Fruit fly (Drosophila melanogaster) whole organism, embryonic: ENCODE results near the gene GstD8.

Source experiments
- Abd-B ChIP-seq: fragments of 200-800 bp; sonication (Bioruptor generic); optimal IDR thresholded peaks from 2 replicates; lab custom pipeline; 2018; ENCODE audit warnings: missing biosample characterization, mild to moderate bottlenecking, missing genetic modification characterization, moderate library complexity
- Atf3 ChIP-seq: fragments of 200-800 bp; sonication (Bioruptor generic); optimal IDR thresholded peaks from 3 replicates; lab custom pipeline; 2016; ENCODE audit warnings: missing biosample characterization, missing genetic modification characterization
- BtbVII ChIP-seq: fragments of 200-800 bp; sonication (Bioruptor generic); optimal IDR thresholded peaks from 3 replicates; lab custom pipeline; 2017; ENCODE audit warnings: missing biosample characterization, mild to moderate bottlenecking, missing genetic modification characterization
- CG10543 ChIP-seq: fragments of 200-800 bp; sonication (Bioruptor generic); optimal IDR thresholded peaks from 3 replicates; lab custom pipeline; 2017; ENCODE audit warnings: missing biosample characterization, mild to moderate bottlenecking, missing genetic modification characterization, moderate library complexity
- CG10654 ChIP-seq: fragments of 200-800 bp; sonication (Bioruptor generic); optimal IDR thresholded peaks from 2 replicates; lab custom pipeline; 2016; ENCODE audit warnings: missing biosample characterization, missing genetic modification characterization
- CG11456 ChIP-seq: fragments of 200-800 bp; sonication (Bioruptor generic); IDR thresholded peaks from 3 replicates; pipeline ENCODE4 v1.3.6; 2022; ENCODE audit warnings: missing biosample characterization, missing genetic modification characterization
- CG1233 ChIP-seq: fragments of 200-800 bp; sonication (Bioruptor generic); optimal IDR thresholded peaks from 4 replicates; lab custom pipeline; 2018; ENCODE audit warnings: missing biosample characterization, mild to moderate bottlenecking, missing genetic modification characterization
- CG15073 ChIP-seq: fragments of 200-800 bp; sonication (Bioruptor generic); optimal IDR thresholded peaks from 2 replicates; lab custom pipeline; 2016; ENCODE audit warnings: missing biosample characterization, missing genetic modification characterization
- CG17328 ChIP-seq: fragments of 200-800 bp; sonication (Bioruptor generic); IDR thresholded peaks from 2 replicates; pipeline ENCODE4 v1.3.6; 2022; ENCODE audit warnings: missing biosample characterization, missing genetic modification characterization
- CG18764 ChIP-seq: fragments of 200-800 bp; sonication (Bioruptor generic); optimal IDR thresholded peaks from 3 replicates; lab custom pipeline; 2016; ENCODE audit warnings: missing biosample characterization, missing genetic modification characterization
- CG30403 ChIP-seq: fragments of 200-800 bp; sonication (Bioruptor generic); optimal IDR thresholded peaks from 3 replicates; lab custom pipeline; 2016; ENCODE audit warnings: missing biosample characterization, missing genetic modification characterization
- CG4328 ChIP-seq: fragments of 200-800 bp; sonication (Bioruptor generic); optimal IDR thresholded peaks from 3 replicates; lab custom pipeline; 2017; ENCODE audit warnings: missing biosample characterization, missing genetic modification reagents, missing genetic modification characterization
- CG4424 ChIP-seq: fragments of 200-800 bp; sonication (Bioruptor generic); optimal IDR thresholded peaks from 3 replicates; lab custom pipeline; 2016; ENCODE audit warnings: missing biosample characterization, missing genetic modification characterization
- CG4820 ChIP-seq: fragments of 200-800 bp; sonication (Bioruptor generic); optimal IDR thresholded peaks from 3 replicates; lab custom pipeline; 2016; ENCODE audit warnings: missing biosample characterization, missing genetic modification characterization
- CG6175 ChIP-seq: fragments of 200-800 bp; sonication (Bioruptor generic); IDR thresholded peaks from 3 replicates; pipeline ENCODE4 v1.3.6; 2022; ENCODE audit warnings: missing biosample characterization, missing genetic modification characterization
- CG6689 ChIP-seq: fragments of 200-800 bp; sonication (Bioruptor generic); IDR thresholded peaks from 2 replicates; pipeline ENCODE4 v1.3.6; 2022; ENCODE audit warnings: missing biosample characterization, missing genetic modification characterization
- CoRest ChIP-seq: fragments of 200-800 bp; sonication (Bioruptor generic); optimal IDR thresholded peaks from 3 replicates; lab custom pipeline; 2018; ENCODE audit warnings: missing biosample characterization, mild to moderate bottlenecking, missing genetic modification characterization, moderate library complexity
- Dbx ChIP-seq: fragments of 200-800 bp; sonication (Bioruptor generic); IDR thresholded peaks from 3 replicates; pipeline ENCODE4 v1.3.6; 2022; ENCODE audit warnings: missing biosample characterization, missing genetic modification characterization
- Elba2 ChIP-seq: fragments of 200-800 bp; sonication (Bioruptor generic); optimal IDR thresholded peaks from 3 replicates; lab custom pipeline; 2016; ENCODE audit warnings: missing biosample characterization, missing genetic modification characterization
- Mrtf ChIP-seq: fragments of 200-800 bp; sonication (Bioruptor generic); IDR thresholded peaks from 3 replicates; pipeline ENCODE4 v1.3.6; 2022; ENCODE audit warnings: missing biosample characterization, missing genetic modification characterization
- Nf-YB ChIP-seq: fragments of 200-800 bp; sonication (Bioruptor generic); optimal IDR thresholded peaks from 3 replicates; lab custom pipeline; 2019; ENCODE audit warnings: missing biosample characterization, mild to moderate bottlenecking, missing genetic modification characterization, moderate library complexity
- Ptx1 ChIP-seq: fragments of 200-800 bp; sonication (Bioruptor generic); IDR thresholded peaks from 2 replicates; pipeline ENCODE4 v1.3.6; 2022; ENCODE audit warnings: missing biosample characterization, missing genetic modification characterization
- Sin3A ChIP-seq: fragments of >200 bp; optimal IDR thresholded peaks from 2 replicates; lab custom pipeline; 2018
- aop ChIP-seq: fragments of 200-800 bp; sonication (Bioruptor generic); IDR thresholded peaks from 2 replicates; pipeline ENCODE4 v1.3.6; 2022; ENCODE audit warnings: missing biosample characterization, missing genetic modification characterization
- bbx ChIP-seq: fragments of 200-800 bp; sonication (Bioruptor generic); IDR thresholded peaks from 2 replicates; pipeline ENCODE4 v1.3.6; 2022; ENCODE audit warnings: missing biosample characterization, missing genetic modification characterization; ENCODE audit not compliant: partially characterized antibody
- bcd ChIP-seq: fragments of 200-800 bp; sonication (Bioruptor generic); optimal IDR thresholded peaks from 2 replicates; lab custom pipeline; 2017; ENCODE audit warnings: missing biosample characterization, mild to moderate bottlenecking, missing genetic modification characterization
- chif ChIP-seq, 2 experiments: fragments of 200-800 bp; sonication (Bioruptor generic); optimal IDR thresholded peaks; 3 replicates each; lab custom pipeline; 2016; ENCODE audit warnings: missing biosample characterization in 2 of 2, missing genetic modification characterization in 2 of 2
- chinmo ChIP-seq: fragments of 200-800 bp; sonication (Bioruptor generic); IDR thresholded peaks from 4 replicates; pipeline ENCODE4 v1.3.6; 2022; ENCODE audit warnings: missing biosample characterization, missing genetic modification characterization; ENCODE audit not compliant: partially characterized antibody
- dmrt99B ChIP-seq: fragments of 200-800 bp; sonication (Bioruptor generic); optimal IDR thresholded peaks from 2 replicates; lab custom pipeline; 2018; ENCODE audit warnings: missing biosample characterization, mild to moderate bottlenecking, missing genetic modification characterization, moderate library complexity
- exex ChIP-seq: fragments of 200-800 bp; sonication (Bioruptor generic); optimal IDR thresholded peaks from 4 replicates; lab custom pipeline; 2018; ENCODE audit warnings: missing biosample characterization, mild to moderate bottlenecking, missing genetic modification characterization, moderate library complexity
- fd102C ChIP-seq: fragments of 200-800 bp; sonication (Bioruptor generic); optimal IDR thresholded peaks from 2 replicates; lab custom pipeline; 2018; ENCODE audit warnings: missing biosample characterization, mild to moderate bottlenecking, missing genetic modification characterization, moderate library complexity
- fu2 ChIP-seq: fragments of 200-800 bp; sonication (Bioruptor generic); optimal IDR thresholded peaks from 2 replicates; lab custom pipeline; 2016; ENCODE audit warnings: missing biosample characterization, missing genetic modification characterization
- gcm2 ChIP-seq: fragments of 200-800 bp; sonication (Bioruptor generic); optimal IDR thresholded peaks from 2 replicates; lab custom pipeline; 2016; ENCODE audit warnings: missing biosample characterization, missing genetic modification characterization
- h ChIP-seq: fragments of >200 bp; optimal IDR thresholded peaks from 2 replicates; lab custom pipeline; 2017
- ind ChIP-seq: fragments of 200-800 bp; sonication (Bioruptor generic); optimal IDR thresholded peaks from 3 replicates; lab custom pipeline; 2016; ENCODE audit warnings: missing biosample characterization, missing genetic modification characterization
- jumu ChIP-seq: fragments of 200-800 bp; sonication (Bioruptor generic); optimal IDR thresholded peaks from 3 replicates; lab custom pipeline; 2016; ENCODE audit warnings: missing biosample characterization, missing genetic modification characterization
- lbe ChIP-seq: fragments of 200-800 bp; sonication (Bioruptor generic); optimal IDR thresholded peaks from 2 replicates; lab custom pipeline; 2016; ENCODE audit warnings: missing biosample characterization, mild to moderate bottlenecking, missing genetic modification characterization
- nerfin-1 ChIP-seq: fragments of 200-800 bp; sonication (Bioruptor generic); optimal IDR thresholded peaks from 3 replicates; lab custom pipeline; 2019; ENCODE audit warnings: missing biosample characterization, mild to moderate bottlenecking, missing genetic modification characterization, moderate library complexity
- nerfin-2 ChIP-seq: fragments of 200-800 bp; sonication (Bioruptor generic); IDR thresholded peaks from 2 replicates; pipeline ENCODE4 v1.3.6; 2022; ENCODE audit warnings: missing biosample characterization, missing genetic modification characterization; ENCODE audit not compliant: partially characterized antibody
- nmo ChIP-seq: fragments of 200-800 bp; sonication (Bioruptor generic); optimal IDR thresholded peaks from 2 replicates; lab custom pipeline; 2018; ENCODE audit warnings: missing biosample characterization, mild to moderate bottlenecking, missing genetic modification characterization, moderate library complexity
- odd ChIP-seq: fragments of 200-800 bp; sonication (Bioruptor generic); optimal IDR thresholded peaks from 2 replicates; lab custom pipeline; 2017; ENCODE audit warnings: missing biosample characterization, mild to moderate bottlenecking, missing genetic modification characterization
- p53 ChIP-seq: fragments of 200-800 bp; sonication (Bioruptor generic); optimal IDR thresholded peaks from 2 replicates; lab custom pipeline; 2016; ENCODE audit warnings: missing biosample characterization, missing genetic modification characterization
- pho ChIP-seq: fragments of 200-800 bp; sonication (Bioruptor generic); optimal IDR thresholded peaks from 2 replicates; lab custom pipeline; 2016; ENCODE audit warnings: missing biosample characterization, missing genetic modification characterization
- prd ChIP-seq, 3 experiments: fragments of >200 bp in 2 of 3; fragments of 200-800 bp in 1 of 3; sonication (Bioruptor generic) in 1 of 3; optimal IDR thresholded peaks in 2 of 3; IDR thresholded peaks in 1 of 3; 2 replicates in 2 of 3; 3 replicates in 1 of 3; pipeline versions ENCODE4 v1.3.6 to Lab custom; 2017 to 2022; ENCODE audit warnings: missing biosample characterization in 1 of 3, missing genetic modification characterization in 1 of 3
- psq ChIP-seq: fragments of 200-800 bp; sonication (Bioruptor generic); optimal IDR thresholded peaks from 2 replicates; lab custom pipeline; 2017; ENCODE audit warnings: missing biosample characterization, missing genetic modification characterization
- tin ChIP-seq: fragments of 200-800 bp; sonication (Bioruptor generic); optimal IDR thresholded peaks from 3 replicates; lab custom pipeline; 2016; ENCODE audit warnings: missing biosample characterization, missing genetic modification characterization
- toy ChIP-seq: fragments of 200-800 bp; sonication (Bioruptor generic); IDR thresholded peaks from 2 replicates; pipeline ENCODE4 v1.3.6; 2022; ENCODE audit warnings: missing biosample characterization, missing genetic modification characterization
- unpg ChIP-seq: fragments of 200-800 bp; sonication (Bioruptor generic); optimal IDR thresholded peaks from 3 replicates; lab custom pipeline; 2018; ENCODE audit warnings: missing biosample characterization, mild to moderate bottlenecking, missing genetic modification characterization, moderate library complexity
- zen2 ChIP-seq: fragments of 200-800 bp; sonication (Bioruptor generic); IDR thresholded peaks from 3 replicates; pipeline ENCODE4 v1.3.6; 2022; ENCODE audit warnings: missing biosample characterization, missing genetic modification characterization; ENCODE audit not compliant: partially characterized antibody

Gene GstD8

DNA sequence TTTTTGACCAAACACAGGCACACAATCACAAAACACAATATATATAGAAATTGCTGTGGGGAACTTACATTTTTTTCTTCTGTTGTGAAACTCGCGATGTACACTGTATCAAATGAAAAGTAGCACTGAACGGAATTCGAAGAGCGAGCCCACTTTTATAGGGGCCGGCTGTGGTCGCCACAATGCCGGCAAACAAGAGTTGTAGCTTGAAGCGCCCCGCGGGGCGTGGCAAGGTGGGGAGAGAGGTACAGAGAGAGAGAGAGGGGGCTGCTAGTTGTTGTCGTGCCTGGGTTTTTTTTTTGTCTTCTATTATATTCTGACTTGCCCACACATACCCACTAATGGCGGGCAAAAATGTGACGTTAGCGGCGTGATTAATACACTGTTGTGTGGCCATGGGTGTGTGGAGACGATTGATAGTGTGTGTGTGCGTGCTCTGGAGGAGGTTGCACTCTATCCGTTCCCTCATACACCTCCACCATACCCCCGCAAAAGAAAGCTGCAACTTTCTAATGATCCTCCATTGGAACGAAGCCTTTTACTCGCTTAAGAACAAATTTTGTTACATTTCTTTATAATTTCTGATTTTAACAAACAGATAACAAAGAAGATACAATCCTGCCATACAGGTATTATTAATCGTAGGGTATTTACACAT lies 10.5 kb upstream of the GstD8 start, which contains the start of gene GstD1:
TSS of gene GstD1 (minus strand) at position 134 of the 658 bp plus-strand sequence.
- TF ChIP-seq fu2 (peak; percentile 26), aop (GFP tag; lab: Robert Waterston, UW) (no peak), CG4424 (GFP tag; lab: Kevin White, UChicago) (peak; percentile 8), pho (GFP tag; lab: Kevin White, UChicago) (peak; percentile 19), Ptx1 (GFP tag; lab: Robert Waterston, UW) (peak; percentile 51), nerfin-2 (GFP tag; lab: Robert Waterston, UW) (no peak), CG4328 (GFP tag; lab: Kevin White, UChicago) (no peak), CG10654 (GFP tag; lab: Kevin White, UChicago) (peak; percentile 19), Atf3 (no peak), Sin3A (lab: Kevin White, UChicago) (no peak), nerfin-1 (no peak), CG6175 (GFP tag; lab: Robert Waterston, UW) (peak; percentile 92), h (no peak), CG6689 (GFP tag; lab: Robert Waterston, UW) (no peak), dmrt99B (tag; lab: Kevin White, UChicago) (peak; percentile 55), bcd (GFP tag; lab: Kevin White, UChicago) (peak; percentile 51), CG15073 (GFP tag; lab: Kevin White, UChicago) (no peak), CG1233 (GFP tag; lab: Kevin White, UChicago) (peak; percentile 4), chinmo (peak; percentile 90), bbx (GFP tag; lab: Robert Waterston, UW) (0 out of 2 replicates have a peak, but pooled peaks have one; percentile 28), lbe (GFP tag; lab: Kevin White, UChicago) (no peak), zen2 (GFP tag; lab: Robert Waterston, UW) (peak; percentile 38; the same call in 1 of the 3 replicates), Elba2 (GFP tag; lab: Kevin White, UChicago) (no peak), Dbx (GFP tag; lab: Robert Waterston, UW) (peak; percentile 69; the same call in 2 of the 3 replicates), toy (no peak), psq (GFP tag; lab: Kevin White, UChicago) (no peak), CG30403 (GFP tag; lab: Kevin White, UChicago) (peak; percentile 54), CG18764 (GFP tag; lab: Kevin White, UChicago) (no peak), Mrtf (no peak), jumu (GFP tag; lab: Kevin White, UChicago) (peak; percentile 39), fd102C (GFP tag; lab: Kevin White, UChicago) (no peak), CG4820 (peak; percentile 3), exex (tag; lab: Kevin White, UChicago) (peak; percentile 18), p53 (GFP tag; lab: Kevin White, UChicago) (no peak), CG10543 (GFP tag; lab: Kevin White, UChicago) (peak; percentile 89), CG11456 (no peak), gcm2 (no peak), chif (GFP tag; optimal IDR thresholded peaks at IDR 0.05; lab: Kevin White, UChicago) (peak; percentile 11 to 62), tin (peak; percentile 20), Nf-YB (GFP tag; lab: Kevin White, UChicago) (no peak), odd (no peak), BtbVII (GFP tag; lab: Kevin White, UChicago) (peak; percentile 49), nmo (GFP tag; lab: Kevin White, UChicago) (peak; percentile 54), CoRest (tag; lab: Kevin White, UChicago) (peak; percentile 26), CG17328 (GFP tag; lab: Robert Waterston, UW) (no peak), Abd-B (peak; percentile 21), unpg (GFP tag; lab: Kevin White, UChicago) (no peak), prd (optimal IDR thresholded peaks at IDR 0.05; lab: Kevin White, UChicago) (no peak), prd (GFP tag; IDR thresholded peaks at IDR 0.05; lab: Robert Waterston, UW) (peak; percentile 35; the same call in 1 of the 3 replicates), ind (GFP tag; lab: Kevin White, UChicago) (peak; percentile 63)
